Fruit fly (Drosophila melanogaster): ENCODE results near the gene CG14739.

CG14739 gene

dm6 chr3R:12078961-12079360 is 29.9 kb upstream of the CG14739 start (continued):
- TF ChIP-seq tna (GFP tag; IDR thresholded peaks at IDR 0.05; ENCODE audit: partially characterized antibody): no peak
- TF ChIP-seq CG15696 (tag; optimal IDR thresholded peaks at IDR 0.05): peak; percentile 35
- no peak for TF ChIP-seq Ssrp (tag; optimal IDR thresholded peaks at IDR 0.05)
- peak; percentile 15 for TF ChIP-seq CG30431 (GFP tag; optimal IDR thresholded peaks at IDR 0.05)
- TF ChIP-seq ranshi (GFP tag; IDR thresholded peaks at IDR 0.05): peak; percentile 87
- TF ChIP-seq CG3838 (GFP tag; optimal IDR thresholded peaks at IDR 0.05): no peak
- TF ChIP-seq CG11695 (GFP tag; IDR thresholded peaks at IDR 0.05): peak; percentile 85; the same call in 2 of the 3 replicates
- no peak for TF ChIP-seq CG9876 (GFP tag; optimal IDR thresholded peaks at IDR 0.05)
- TF ChIP-seq CG10654 (GFP tag; optimal IDR thresholded peaks at IDR 0.05): peak; percentile 48
- TF ChIP-seq CG2712 (tag; optimal IDR thresholded peaks at IDR 0.05): no peak
- peak; percentile 24; the same call in 1 of the 2 replicates for TF ChIP-seq CG5953 (GFP tag; IDR thresholded peaks at IDR 0.05)
- no peak for TF ChIP-seq CG4854 (GFP tag; optimal IDR thresholded peaks at IDR 0.05)
- TF ChIP-seq eyg (GFP tag; optimal IDR thresholded peaks at IDR 0.05): no peak
- peak; percentile 15 for TF ChIP-seq Six4 (GFP tag; optimal IDR thresholded peaks at IDR 0.05)
- TF ChIP-seq cad (GFP tag; optimal IDR thresholded peaks at IDR 0.05): no peak
- no peak for TF ChIP-seq Vsx1 (GFP tag; optimal IDR thresholded peaks at IDR 0.05)
- TF ChIP-seq CG1024 (GFP tag; IDR thresholded peaks at IDR 0.05): peak; percentile 68
- no peak for TF ChIP-seq ash1 (GFP tag; optimal IDR thresholded peaks at IDR 0.05)
- no peak for TF ChIP-seq Doc3 (GFP tag; IDR thresholded peaks at IDR 0.05; ENCODE audit: partially characterized antibody)
- peak; percentile 87 for TF ChIP-seq Aef1 (GFP tag; IDR thresholded peaks at IDR 0.05)
- TF ChIP-seq phol (tag; optimal IDR thresholded peaks at IDR 0.05): no peak
- TF ChIP-seq Ets65A (GFP tag): peak; percentile 30
- TF ChIP-seq br (optimal IDR thresholded peaks at IDR 0.05): no peak
- peak; percentile 65 for TF ChIP-seq CG6813 (GFP tag; optimal IDR thresholded peaks at IDR 0.05)
- no peak for TF ChIP-seq sna (GFP tag; IDR thresholded peaks at IDR 0.05; ENCODE audit: partially characterized antibody)
- peak; percentile 18 to 56 for TF ChIP-seq Trl (optimal IDR thresholded peaks at IDR 0.05)
- no peak for TF ChIP-seq Trl (GFP tag; optimal IDR thresholded peaks at IDR 0.05)
- TF ChIP-seq peb (GFP tag; IDR thresholded peaks at IDR 0.05): peak; percentile 46; the same call in 1 of the 2 replicates
- TF ChIP-seq emc (GFP tag; optimal IDR thresholded peaks at IDR 0.05): no peak
- peak; percentile 20 for TF ChIP-seq Chrac-16 (GFP tag; optimal IDR thresholded peaks at IDR 0.05)
- TF ChIP-seq gem (tag; optimal IDR thresholded peaks at IDR 0.05): peak; percentile 86
- TF ChIP-seq CG6272 (GFP tag; IDR thresholded peaks at IDR 0.05): peak; percentile 69
- peak; percentile 83 for TF ChIP-seq Ada2b (GFP tag; IDR thresholded peaks at IDR 0.05)
- TF ChIP-seq CG8944 (GFP tag; optimal IDR thresholded peaks at IDR 0.05): no peak
- peak; percentile 56 for TF ChIP-seq CG6854 (GFP tag; optimal IDR thresholded peaks at IDR 0.05)
- peak; percentile 75 for TF ChIP-seq Med (GFP tag)
- no peak for TF ChIP-seq HLH4C (GFP tag; IDR thresholded peaks at IDR 0.05; ENCODE audit: partially characterized antibody)
- no peak for TF ChIP-seq Hey (tag; optimal IDR thresholded peaks at IDR 0.05)
- TF ChIP-seq Fer2 (tag; optimal IDR thresholded peaks at IDR 0.05): peak; percentile 61
- TF ChIP-seq bigmax (GFP tag; optimal IDR thresholded peaks at IDR 0.05): no peak
- no peak for TF ChIP-seq Stat92E (GFP tag; optimal IDR thresholded peaks at IDR 0.05)
- no peak for TF ChIP-seq tup (GFP tag; optimal IDR thresholded peaks at IDR 0.05)
- no peak for TF ChIP-seq maf-S (GFP tag; optimal IDR thresholded peaks at IDR 0.05)
- TF ChIP-seq chinmo (GFP tag; IDR thresholded peaks at IDR 0.05; ENCODE audit: partially characterized antibody): no peak
- no peak for TF ChIP-seq CG3995 (GFP tag; optimal IDR thresholded peaks at IDR 0.05)
- TF ChIP-seq amos (GFP tag; IDR thresholded peaks at IDR 0.05; ENCODE audit: partially characterized antibody): no peak
- peak; percentile 64 for TF ChIP-seq ssp (GFP tag; IDR thresholded peaks at IDR 0.05)
- TF ChIP-seq ken (GFP tag; IDR thresholded peaks at IDR 0.05): peak; percentile 72; the same call in 2 of the 3 replicates
- TF ChIP-seq CG2199 (GFP tag; IDR thresholded peaks at IDR 0.05): no peak
- peak; percentile 74 for TF ChIP-seq sisA (GFP tag; IDR thresholded peaks at IDR 0.05)
- peak; percentile 70 for TF ChIP-seq CG9727 (GFP tag; optimal IDR thresholded peaks at IDR 0.05)
- TF ChIP-seq jing (GFP tag; optimal IDR thresholded peaks at IDR 0.05): peak; percentile 12
